Worm (Caenorhabditis elegans): ENCODE data around the gene F58A4.1.

DNA sequence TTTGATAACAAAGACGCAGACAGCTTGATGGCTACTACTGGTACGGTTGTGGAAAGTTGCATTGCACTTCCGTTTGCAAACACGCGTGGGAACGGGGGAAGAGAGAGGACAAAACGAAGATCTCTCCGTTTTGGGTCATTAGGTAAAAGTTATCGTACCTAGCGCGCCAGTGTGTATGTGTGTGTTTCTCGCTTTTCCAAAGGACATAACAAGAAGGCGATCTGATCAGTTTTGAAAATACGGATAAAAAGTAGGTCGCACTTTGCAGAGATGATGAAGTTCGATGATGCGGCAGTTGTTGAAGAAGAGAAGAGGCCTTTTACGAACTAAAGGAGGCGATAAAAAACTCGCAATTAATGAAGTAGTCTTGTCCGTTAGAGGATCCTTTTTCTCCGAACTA is 46.8 kb downstream of the F58A4.1 start:
- TF ChIP-seq pha-4 (tag; optimal IDR thresholded peaks at IDR 0.05) (no peak), ceh-30 (tag; optimal IDR thresholded peaks at IDR 0.05) (no peak), lin-11 (tag; optimal IDR thresholded peaks at IDR 0.05) (no peak), ceh-14 (tag; optimal IDR thresholded peaks at IDR 0.05) (no peak), odd-2 (tag; optimal IDR thresholded peaks at IDR 0.05) (no peak), ama-1 (optimal IDR thresholded peaks at IDR 0.05) (no peak), syd-9 (tag; optimal IDR thresholded peaks at IDR 0.05) (no peak), nhr-232 (tag; optimal IDR thresholded peaks at IDR 0.05) (no peak)

All from whole organism, late embryonic.